Worm (Caenorhabditis elegans) whole organism, L3 larva: ENCODE results near the gene cln-3.1.

Experiments
- ceh-9 ChIP-seq: sonication (generic microtip); optimal IDR thresholded peaks from 2 replicates; lab custom pipeline; 2018; ENCODE audit warnings: missing biosample characterization, missing genetic modification characterization
- egl-27 ChIP-seq: sonication (generic microtip); optimal IDR thresholded peaks from 4 replicates; lab custom pipeline; 2017; ENCODE audit warnings: missing biosample characterization, missing genetic modification reagents, missing genetic modification characterization
- elt-1 ChIP-seq: fragments of 150-350 bp; optimal IDR thresholded peaks from 2 replicates; lab custom pipeline; 2014; ENCODE audit warnings: missing biosample characterization, missing genetic modification characterization
- elt-2 ChIP-seq: sonication (generic microtip); optimal IDR thresholded peaks from 2 replicates; lab custom pipeline; 2016; ENCODE audit warnings: missing genetic modification reagents, mild to moderate bottlenecking, missing genetic modification characterization, missing compliant biosample characterization
- fkh-10 ChIP-seq: sonication (generic microtip); optimal IDR thresholded peaks from 2 replicates; lab custom pipeline; 2017; ENCODE audit warnings: missing biosample characterization, missing genetic modification reagents, missing genetic modification characterization
- mdl-1 ChIP-seq: fragments of 150-350 bp; optimal IDR thresholded peaks from 2 replicates; lab custom pipeline; 2014; ENCODE audit warnings: missing biosample characterization, missing genetic modification characterization
- nhr-12 ChIP-seq: fragments of 150-350 bp; optimal IDR thresholded peaks from 2 replicates; lab custom pipeline; 2014; ENCODE audit warnings: missing biosample characterization, missing genetic modification characterization
- nhr-237 ChIP-seq: fragments of 150-350 bp; optimal IDR thresholded peaks from 2 replicates; lab custom pipeline; 2014; ENCODE audit warnings: missing biosample characterization, missing genetic modification characterization
- nhr-25 ChIP-seq: sonication (generic microtip); optimal IDR thresholded peaks from 2 replicates; lab custom pipeline; 2017; ENCODE audit warnings: missing biosample characterization, missing genetic modification characterization
- pha-4 ChIP-seq: fragments of 150-350 bp; optimal IDR thresholded peaks from 2 replicates; lab custom pipeline; 2014; ENCODE audit warnings: missing biosample characterization, missing genetic modification reagents, missing genetic modification characterization
- skn-1 ChIP-seq: fragments of 150-350 bp; optimal IDR thresholded peaks from 2 replicates; lab custom pipeline; 2014; ENCODE audit warnings: missing biosample characterization, missing genetic modification characterization
- tbx-2 ChIP-seq: sonication (generic microtip); optimal IDR thresholded peaks from 2 replicates; lab custom pipeline; 2016; ENCODE audit warnings: mild to moderate bottlenecking, missing genetic modification characterization, missing compliant biosample characterization
- unc-39 ChIP-seq: sonication (generic microtip); optimal IDR thresholded peaks from 4 replicates; lab custom pipeline; 2017; ENCODE audit warnings: missing biosample characterization, missing genetic modification characterization
- ztf-11 ChIP-seq: fragments of 150-350 bp; optimal IDR thresholded peaks from 2 replicates; lab custom pipeline; 2014; ENCODE audit warnings: missing biosample characterization, missing genetic modification characterization

ce11 chrV:11298632-11299031 lies 33.2 kb upstream of the cln-3.1 start, which contains the start of gene T03F7.5:
- TF ChIP-seq egl-27 (tag; lab: Kevin White, UChicago) (no peak), elt-1 (tag; lab: Kevin White, UChicago) (no peak), nhr-12 (tag; lab: Kevin White, UChicago) (no peak), fkh-10 (GFP tag; lab: Kevin White, UChicago) (no peak), skn-1 (tag; lab: Kevin White, UChicago) (no peak), unc-39 (tag; lab: Kevin White, UChicago) (no peak), mdl-1 (tag; lab: Kevin White, UChicago) (no peak), nhr-237 (no peak), nhr-25 (no peak), pha-4 (tag; lab: Kevin White, UChicago) (no peak), ztf-11 (tag; lab: Kevin White, UChicago) (no peak), ceh-9 (tag; lab: Kevin White, UChicago) (no peak), elt-2 (tag; lab: Kevin White, UChicago) (no peak), tbx-2 (tag; lab: Kevin White, UChicago) (no peak)
